Fruit fly (Drosophila melanogaster) whole organism, embryonic: ENCODE measurements around the gene Polr1B.

Source experiments
- Bdp1 ChIP-seq: fragments of 200-800 bp; sonication (Bioruptor generic); optimal IDR thresholded peaks from 3 replicates; lab custom pipeline; 2016; ENCODE audit warnings: missing biosample characterization, missing genetic modification characterization
- CG10321 ChIP-seq: fragments of 200-800 bp; sonication (Bioruptor generic); IDR thresholded peaks from 2 replicates; pipeline ENCODE4 v1.3.6; 2022; ENCODE audit warnings: missing biosample characterization, missing genetic modification characterization
- CG11398 ChIP-seq: fragments of 200-800 bp; sonication (Bioruptor generic); optimal IDR thresholded peaks from 2 replicates; lab custom pipeline; 2016; ENCODE audit warnings: missing biosample characterization, missing genetic modification characterization
- CG12155 ChIP-seq: fragments of 200-800 bp; sonication (Bioruptor generic); optimal IDR thresholded peaks from 3 replicates; lab custom pipeline; 2016; ENCODE audit warnings: missing biosample characterization, missing genetic modification characterization
- CG12219 ChIP-seq: fragments of 200-800 bp; sonication (Bioruptor generic); optimal IDR thresholded peaks from 3 replicates; lab custom pipeline; 2018; ENCODE audit warnings: missing biosample characterization, mild to moderate bottlenecking, missing genetic modification characterization
- CG13424 ChIP-seq: fragments of 200-800 bp; sonication (Bioruptor generic); optimal IDR thresholded peaks from 2 replicates; lab custom pipeline; 2019; ENCODE audit warnings: missing biosample characterization, mild to moderate bottlenecking, missing genetic modification characterization, moderate library complexity
- CG13775 ChIP-seq: fragments of 200-800 bp; sonication (Bioruptor generic); optimal IDR thresholded peaks from 3 replicates; lab custom pipeline; 2017; ENCODE audit warnings: missing biosample characterization, mild to moderate bottlenecking, missing genetic modification characterization
- CG17829 ChIP-seq: fragments of 200-800 bp; optimal IDR thresholded peaks from 2 replicates; lab custom pipeline; 2019; ENCODE audit warnings: missing biosample characterization, mild to moderate bottlenecking, missing genetic modification characterization, moderate library complexity
- CG17912 ChIP-seq: fragments of 200-800 bp; sonication (Bioruptor generic); optimal IDR thresholded peaks from 2 replicates; lab custom pipeline; 2018; ENCODE audit warnings: missing biosample characterization, mild to moderate bottlenecking, missing genetic modification characterization
- CG1792 ChIP-seq: fragments of 200-800 bp; sonication (Bioruptor generic); optimal IDR thresholded peaks from 2 replicates; lab custom pipeline; 2016; ENCODE audit warnings: missing biosample characterization, missing genetic modification characterization
- CG1832 ChIP-seq: fragments of 200-800 bp; sonication (Bioruptor generic); optimal IDR thresholded peaks from 2 replicates; lab custom pipeline; 2017; ENCODE audit warnings: missing biosample characterization, mild to moderate bottlenecking, missing genetic modification characterization, inconsistent platforms
- CG30403 ChIP-seq: fragments of 200-800 bp; sonication (Bioruptor generic); optimal IDR thresholded peaks from 3 replicates; lab custom pipeline; 2016; ENCODE audit warnings: missing biosample characterization, missing genetic modification characterization
- CG3065 ChIP-seq: fragments of 200-800 bp; sonication (Bioruptor generic); optimal IDR thresholded peaks from 2 replicates; lab custom pipeline; 2016; ENCODE audit warnings: missing biosample characterization, missing genetic modification characterization
- CG34224 ChIP-seq: fragments of 200-800 bp; sonication (Bioruptor generic); IDR thresholded peaks from 3 replicates; pipeline ENCODE4 v1.3.6; 2022; ENCODE audit warnings: missing biosample characterization, missing genetic modification characterization; ENCODE audit not compliant: partially characterized antibody
- CG34376 ChIP-seq: fragments of 200-800 bp; sonication (Bioruptor generic); optimal IDR thresholded peaks from 2 replicates; lab custom pipeline; 2018; ENCODE audit warnings: missing biosample characterization, mild to moderate bottlenecking, missing genetic modification characterization
- CG4328 ChIP-seq: fragments of 200-800 bp; sonication (Bioruptor generic); optimal IDR thresholded peaks from 3 replicates; lab custom pipeline; 2017; ENCODE audit warnings: missing biosample characterization, missing genetic modification reagents, missing genetic modification characterization
- CG6272 ChIP-seq: fragments of 200-800 bp; sonication (Bioruptor generic); IDR thresholded peaks from 2 replicates; pipeline ENCODE4 v1.3.6; 2022; ENCODE audit warnings: missing biosample characterization, missing genetic modification characterization
- CG6791 ChIP-seq: fragments of 200-800 bp; sonication (Bioruptor generic); IDR thresholded peaks from 3 replicates; pipeline ENCODE4 v1.3.6; 2022; ENCODE audit warnings: missing biosample characterization, missing genetic modification characterization; ENCODE audit not compliant: partially characterized antibody
- CG7372 ChIP-seq: fragments of 200-800 bp; sonication (Bioruptor generic); IDR thresholded peaks from 2 replicates; pipeline ENCODE4 v1.3.6; 2022; ENCODE audit warnings: missing biosample characterization, missing genetic modification characterization
- CG7928 ChIP-seq: fragments of 200-800 bp; sonication (Bioruptor generic); optimal IDR thresholded peaks from 2 replicates; lab custom pipeline; 2017; ENCODE audit warnings: missing biosample characterization, mild to moderate bottlenecking, missing genetic modification characterization
- E2f2 ChIP-seq: fragments of 200-800 bp; sonication (Bioruptor generic); IDR thresholded peaks from 2 replicates; pipeline ENCODE4 v1.3.6; 2022; ENCODE audit warnings: missing biosample characterization, missing genetic modification characterization
- Med ChIP-seq: fragments of 200-800 bp; sonication (Bioruptor generic); peaks from one replicate; lab custom pipeline; 2016; ENCODE audit warnings: missing biosample characterization, missing genetic modification characterization, mild to moderate bottlenecking, inconsistent platforms, moderate library complexity
- Nf-YB ChIP-seq: fragments of 200-800 bp; sonication (Bioruptor generic); optimal IDR thresholded peaks from 3 replicates; lab custom pipeline; 2019; ENCODE audit warnings: missing biosample characterization, mild to moderate bottlenecking, missing genetic modification characterization, moderate library complexity
- Nf-YC ChIP-seq: fragments of 200-800 bp; optimal IDR thresholded peaks from 3 replicates; lab custom pipeline; 2019; ENCODE audit warnings: missing biosample characterization, mild to moderate bottlenecking, missing genetic modification characterization, moderate library complexity
- Opbp ChIP-seq: fragments of 200-800 bp; sonication (Bioruptor generic); IDR thresholded peaks from 3 replicates; pipeline ENCODE4 v1.3.6; 2022; ENCODE audit warnings: missing biosample characterization, missing genetic modification characterization; ENCODE audit not compliant: partially characterized antibody
- Ptx1 ChIP-seq: fragments of 200-800 bp; sonication (Bioruptor generic); IDR thresholded peaks from 2 replicates; pipeline ENCODE4 v1.3.6; 2022; ENCODE audit warnings: missing biosample characterization, missing genetic modification characterization
- TFAM ChIP-seq: fragments of 200-800 bp; sonication (Bioruptor generic); optimal IDR thresholded peaks from 2 replicates; lab custom pipeline; 2017; ENCODE audit warnings: missing biosample characterization, missing genetic modification characterization, inconsistent platforms
- YL-1 ChIP-seq: fragments of 200-800 bp; sonication (Bioruptor generic); optimal IDR thresholded peaks from 3 replicates; lab custom pipeline; 2017; ENCODE audit warnings: missing biosample characterization, mild to moderate bottlenecking, missing genetic modification characterization
- amos ChIP-seq: fragments of 200-800 bp; sonication (Bioruptor generic); IDR thresholded peaks from 2 replicates; pipeline ENCODE4 v1.3.6; 2022; ENCODE audit warnings: missing biosample characterization, missing genetic modification characterization; ENCODE audit not compliant: partially characterized antibody
- caup ChIP-seq: fragments of 200-800 bp; sonication (Bioruptor generic); optimal IDR thresholded peaks from 3 replicates; lab custom pipeline; 2017; ENCODE audit warnings: missing biosample characterization, mild to moderate bottlenecking, missing genetic modification characterization, moderate library complexity; ENCODE audit not compliant: severe bottlenecking
- chinmo ChIP-seq: fragments of 200-800 bp; sonication (Bioruptor generic); IDR thresholded peaks from 4 replicates; pipeline ENCODE4 v1.3.6; 2022; ENCODE audit warnings: missing biosample characterization, missing genetic modification characterization; ENCODE audit not compliant: partially characterized antibody
- corto ChIP-seq: fragments of 200-800 bp; sonication (Bioruptor generic); optimal IDR thresholded peaks from 2 replicates; lab custom pipeline; 2016; ENCODE audit warnings: missing biosample characterization, mild to moderate bottlenecking, missing genetic modification characterization, moderate library complexity
- exex ChIP-seq: fragments of 200-800 bp; sonication (Bioruptor generic); optimal IDR thresholded peaks from 4 replicates; lab custom pipeline; 2018; ENCODE audit warnings: missing biosample characterization, mild to moderate bottlenecking, missing genetic modification characterization, moderate library complexity
- fu2 ChIP-seq: fragments of 200-800 bp; sonication (Bioruptor generic); optimal IDR thresholded peaks from 2 replicates; lab custom pipeline; 2016; ENCODE audit warnings: missing biosample characterization, missing genetic modification characterization
- inv ChIP-seq: fragments of 200-800 bp; sonication (Bioruptor generic); IDR thresholded peaks from 2 replicates; pipeline ENCODE4 v1.3.6; 2022; ENCODE audit warnings: missing biosample characterization, missing genetic modification characterization; ENCODE audit not compliant: partially characterized antibody
- kni ChIP-seq: fragments of 200-800 bp; sonication (Bioruptor generic); optimal IDR thresholded peaks from 3 replicates; lab custom pipeline; 2017; ENCODE audit warnings: mild to moderate bottlenecking, missing biosample characterization, missing genetic modification reagents, missing genetic modification characterization
- lbe ChIP-seq: fragments of 200-800 bp; sonication (Bioruptor generic); optimal IDR thresholded peaks from 2 replicates; lab custom pipeline; 2016; ENCODE audit warnings: missing biosample characterization, mild to moderate bottlenecking, missing genetic modification characterization
- nerfin-2 ChIP-seq: fragments of 200-800 bp; sonication (Bioruptor generic); IDR thresholded peaks from 2 replicates; pipeline ENCODE4 v1.3.6; 2022; ENCODE audit warnings: missing biosample characterization, missing genetic modification characterization; ENCODE audit not compliant: partially characterized antibody
- pho ChIP-seq: fragments of 200-800 bp; sonication (Bioruptor generic); optimal IDR thresholded peaks from 2 replicates; lab custom pipeline; 2016; ENCODE audit warnings: missing biosample characterization, missing genetic modification characterization
- ranshi ChIP-seq: fragments of 200-800 bp; sonication (Bioruptor generic); IDR thresholded peaks from 2 replicates; pipeline ENCODE4 v1.3.6; 2022; ENCODE audit warnings: missing biosample characterization, missing genetic modification characterization
- row ChIP-seq: fragments of 200-800 bp; sonication (Bioruptor generic); IDR thresholded peaks from 3 replicates; pipeline ENCODE4 v1.3.6; 2022; ENCODE audit warnings: missing biosample characterization, missing genetic modification characterization
- schlank ChIP-seq: fragments of 200-800 bp; sonication (Bioruptor generic); optimal IDR thresholded peaks from 2 replicates; lab custom pipeline; 2018; ENCODE audit warnings: missing biosample characterization, mild to moderate bottlenecking, missing genetic modification characterization
- sens-2 ChIP-seq: fragments of 200-800 bp; sonication (Bioruptor generic); IDR thresholded peaks from 2 replicates; pipeline ENCODE4 v1.3.6; 2022; ENCODE audit warnings: missing biosample characterization, missing genetic modification characterization
- slou ChIP-seq: fragments of 200-800 bp; sonication (Bioruptor generic); optimal IDR thresholded peaks from 3 replicates; lab custom pipeline; 2016; ENCODE audit warnings: missing biosample characterization, missing genetic modification characterization
- vvl ChIP-seq: fragments of 200-800 bp; sonication (Bioruptor generic); IDR thresholded peaks from 2 replicates; pipeline ENCODE4 v1.3.6; 2022; ENCODE audit warnings: missing biosample characterization, missing genetic modification characterization
- wek ChIP-seq: fragments of 200-800 bp; sonication (Bioruptor generic); optimal IDR thresholded peaks from 3 replicates; lab custom pipeline; 2018; ENCODE audit warnings: missing biosample characterization, mild to moderate bottlenecking, missing genetic modification characterization, moderate library complexity
- yki ChIP-seq: fragments of >200 bp; optimal IDR thresholded peaks from 3 replicates; lab custom pipeline; 2018
- zen ChIP-seq: fragments of 200-800 bp; sonication (Bioruptor generic); optimal IDR thresholded peaks from 3 replicates; lab custom pipeline; 2018; ENCODE audit warnings: missing biosample characterization, mild to moderate bottlenecking, missing genetic modification characterization, moderate library complexity

Polr1B gene

DNA sequence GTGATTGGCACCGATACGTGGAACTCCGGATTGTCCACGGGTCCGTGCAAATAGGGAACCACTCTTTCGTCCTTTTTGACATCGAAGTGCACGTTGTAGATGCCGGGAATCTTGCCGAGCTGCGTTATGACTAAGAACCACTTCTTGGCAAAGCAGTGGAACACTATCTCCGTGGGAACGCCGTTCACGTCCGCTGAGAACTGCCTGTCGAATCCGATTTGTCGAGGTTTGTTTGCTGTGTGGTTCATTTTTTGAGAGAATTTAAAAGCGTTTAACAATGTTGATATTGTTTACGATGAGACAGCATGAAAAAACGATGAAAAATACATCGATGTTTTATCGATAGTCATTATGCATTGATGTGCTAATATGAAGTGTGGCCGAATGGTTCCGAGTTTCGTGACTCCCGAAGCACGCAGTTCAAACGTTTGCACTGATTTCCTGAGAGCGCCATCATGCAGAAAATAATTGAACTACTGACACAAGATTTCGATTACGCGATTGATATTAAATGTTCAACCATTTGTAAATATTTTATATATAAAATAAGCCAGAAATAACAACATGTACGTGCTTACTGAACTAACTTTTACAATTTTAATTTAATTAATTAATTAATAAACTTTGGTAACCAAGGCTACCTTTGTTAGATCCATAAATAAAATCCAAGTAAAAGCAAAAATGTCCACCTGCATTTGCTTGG lies 17.2 kb downstream of the Polr1B start, which contains the start of the genes CG11885 and CG13692 (continued):
- TF ChIP-seq Med = peak; percentile 88
- TF ChIP-seq YL-1 (GFP tag; lab: Kevin White, UChicago) = peak; percentile 82
- peak; percentile 66 for TF ChIP-seq CG17912 (GFP tag; lab: Kevin White, UChicago)
- TF ChIP-seq corto (GFP tag; lab: Kevin White, UChicago) = peak; percentile 6
- TF ChIP-seq sens-2 (GFP tag; lab: Robert Waterston, UW) = peak; percentile 93
- TF ChIP-seq CG7372 (GFP tag; lab: Robert Waterston, UW) = 0 out of 2 replicates have a peak, but pooled peaks have one; percentile 21
- no peak for TF ChIP-seq CG1832 (GFP tag; lab: Kevin White, UChicago)
- TF ChIP-seq CG6272 (GFP tag; lab: Robert Waterston, UW) = peak; percentile 59
- no peak for TF ChIP-seq schlank (tag; lab: Kevin White, UChicago)
- no peak for TF ChIP-seq slou (GFP tag; lab: Kevin White, UChicago)
- TF ChIP-seq lbe (GFP tag; lab: Kevin White, UChicago) = peak; percentile 38
- TF ChIP-seq inv (GFP tag; lab: Robert Waterston, UW) = peak; percentile 95
- TF ChIP-seq CG30403 (GFP tag; lab: Kevin White, UChicago) = peak; percentile 33
- no peak for TF ChIP-seq CG4328 (GFP tag; lab: Kevin White, UChicago)
- TF ChIP-seq pho (GFP tag; lab: Kevin White, UChicago) = peak; percentile 10
- no peak for TF ChIP-seq CG3065
- peak; percentile 71 for TF ChIP-seq CG17829 (tag; lab: Kevin White, UChicago)
- peak; percentile 63 for TF ChIP-seq caup (GFP tag; lab: Kevin White, UChicago)
- TF ChIP-seq Bdp1 = no peak
- no peak for TF ChIP-seq yki
- no peak for TF ChIP-seq CG10321 (GFP tag; lab: Robert Waterston, UW)
- TF ChIP-seq CG13775 (GFP tag; lab: Kevin White, UChicago) = peak; percentile 19
- TF ChIP-seq E2f2 (GFP tag; lab: Robert Waterston, UW) = peak; percentile 85
- peak; percentile 98 for TF ChIP-seq CG6791 (GFP tag; lab: Robert Waterston, UW)
- peak; percentile 2 for TF ChIP-seq CG7928 (GFP tag; lab: Kevin White, UChicago)
- TF ChIP-seq CG34376 = peak; percentile 17
- TF ChIP-seq CG12219 = peak; percentile 23
- peak; percentile 62 for TF ChIP-seq row (GFP tag; lab: Robert Waterston, UW)
- peak; percentile 99 for TF ChIP-seq amos (GFP tag; lab: Robert Waterston, UW)
- peak; percentile 17 for TF ChIP-seq Nf-YB (GFP tag; lab: Kevin White, UChicago)
- TF ChIP-seq fu2 (GFP tag; lab: Kevin White, UChicago) = peak; percentile 12
- TF ChIP-seq CG1792 (GFP tag; lab: Kevin White, UChicago) = no peak
- peak; percentile 100 for TF ChIP-seq CG34224 (GFP tag; lab: Robert Waterston, UW)
- peak; percentile 71 for TF ChIP-seq Nf-YC (tag; lab: Kevin White, UChicago)
- TF ChIP-seq exex (tag; lab: Kevin White, UChicago) = peak; percentile 65
- TF ChIP-seq Ptx1 (GFP tag; lab: Robert Waterston, UW) = no peak
- peak; percentile 69 for TF ChIP-seq vvl (GFP tag; lab: Robert Waterston, UW)
- TF ChIP-seq CG13424 (tag; lab: Kevin White, UChicago) = peak; percentile 39
- TF ChIP-seq nerfin-2 (GFP tag; lab: Robert Waterston, UW) = peak; percentile 95
- no peak for TF ChIP-seq wek (GFP tag; lab: Kevin White, UChicago)
- peak; percentile 6 for TF ChIP-seq CG11398 (GFP tag; lab: Kevin White, UChicago)
- TF ChIP-seq TFAM = no peak
- peak; percentile 99 for TF ChIP-seq Opbp
- TF ChIP-seq ranshi (GFP tag; lab: Robert Waterston, UW) = peak; percentile 30; the same call in 1 of the 2 replicates
- TF ChIP-seq kni (GFP tag; lab: Kevin White, UChicago) = peak; percentile 51
- TF ChIP-seq chinmo = peak; percentile 99
- peak; percentile 2 for TF ChIP-seq CG12155
- peak; percentile 74 for TF ChIP-seq zen (tag; lab: Kevin White, UChicago)
